Worm (Caenorhabditis elegans) whole organism, L4 larva: ENCODE results near the gene ncx-3.

Experiments used
- F26F4.8 ChIP-seq: fragments of 200-800 bp; sonication (Bioruptor generic); conservative IDR thresholded peaks from 2 replicates; pipeline ENCODE4 v1.3.6; 2022; ENCODE audit warnings: missing genetic modification characterization, missing compliant biosample characterization
- F37D6.2 ChIP-seq: sonication (generic microtip); optimal IDR thresholded peaks from 2 replicates; lab custom pipeline; 2016; ENCODE audit warnings: mild to moderate bottlenecking, missing genetic modification characterization, missing compliant biosample characterization
- F49E8.2 ChIP-seq: sonication (generic microtip); optimal IDR thresholded peaks from 2 replicates; lab custom pipeline; 2016; ENCODE audit warnings: missing compliant biosample characterization, mild to moderate bottlenecking, missing genetic modification characterization, borderline replicate concordance
- T20F7.1 ChIP-seq: fragments of 200-800 bp; sonication (Bioruptor generic); optimal IDR thresholded peaks from 2 replicates; lab custom pipeline; 2018; ENCODE audit warnings: mild to moderate bottlenecking, missing genetic modification characterization, missing compliant biosample characterization
- Y48G9A.11 ChIP-seq: fragments of 200-800 bp; sonication (Bioruptor generic); IDR thresholded peaks from 2 replicates; pipeline ENCODE4 v1.3.6; 2022; ENCODE audit warnings: missing genetic modification reagents, missing genetic modification characterization, missing compliant biosample characterization
- Y75B8A.6 ChIP-seq: fragments of 200-800 bp; sonication (Bioruptor generic); IDR thresholded peaks from 2 replicates; pipeline ENCODE4 v1.3.6; 2022; ENCODE audit warnings: missing genetic modification reagents, missing genetic modification characterization, missing compliant biosample characterization
- aha-1 ChIP-seq: fragments of 150-350 bp; peaks from one replicate; lab custom pipeline; 2014; ENCODE audit warnings: missing biosample characterization, missing genetic modification characterization
- arid-1 ChIP-seq: fragments of 200-800 bp; sonication (Bioruptor generic); conservative IDR thresholded peaks from 2 replicates; pipeline ENCODE4 v1.3.6; 2022; ENCODE audit warnings: missing genetic modification reagents, missing genetic modification characterization, missing compliant biosample characterization
- ceh-28 ChIP-seq: fragments of 150-350 bp; optimal IDR thresholded peaks from 2 replicates; lab custom pipeline; 2014; ENCODE audit warnings: missing biosample characterization, missing genetic modification reagents, missing genetic modification characterization
- ces-1 ChIP-seq: fragments of 150-350 bp; sonication (generic microtip); optimal IDR thresholded peaks from 4 replicates; lab custom pipeline; 2014; ENCODE audit warnings: missing biosample characterization, missing genetic modification reagents, missing genetic modification characterization
- daf-16 ChIP-seq, 3 experiments: sonication (generic microtip); optimal IDR thresholded peaks; 2 replicates each; lab custom pipeline; 2016 to 2017; ENCODE audit warnings: missing genetic modification characterization in 3 of 3, missing genetic modification reagents in 3 of 3, mild to moderate bottlenecking in 2 of 3, missing compliant biosample characterization in 2 of 3, missing biosample characterization in 1 of 3, moderate library complexity in 1 of 3
- daf-8 ChIP-seq: fragments of 200-800 bp; sonication (Bioruptor generic); IDR thresholded peaks from 2 replicates; pipeline ENCODE4 v1.3.6; 2022; ENCODE audit warnings: missing genetic modification characterization, missing compliant biosample characterization
- dmd-6 ChIP-seq: fragments of 200-800 bp; sonication (Bioruptor generic); IDR thresholded peaks from 2 replicates; pipeline ENCODE4 v1.3.6; 2022; ENCODE audit warnings: missing genetic modification reagents, missing genetic modification characterization, missing compliant biosample characterization
- dpl-1 ChIP-seq: fragments of 150-350 bp; optimal IDR thresholded peaks from 2 replicates; lab custom pipeline; 2014; ENCODE audit warnings: missing biosample characterization, missing genetic modification reagents, missing genetic modification characterization
- egl-43 ChIP-seq: fragments of 200-800 bp; sonication (Bioruptor generic); IDR thresholded peaks from 2 replicates; pipeline ENCODE4 v1.3.6; 2022; ENCODE audit warnings: missing genetic modification reagents, missing genetic modification characterization, missing compliant biosample characterization
- hif-1 ChIP-seq, 2 experiments: sonication (generic microtip); optimal IDR thresholded peaks; 2 replicates each; lab custom pipeline; 2016 to 2017; ENCODE audit warnings: missing compliant biosample characterization in 2 of 2, missing genetic modification characterization in 2 of 2, missing genetic modification reagents in 2 of 2, missing genotype in 2 of 2, mild to moderate bottlenecking in 1 of 2
- hlh-11 ChIP-seq: fragments of 200-800 bp; sonication (Bioruptor generic); optimal IDR thresholded peaks from 2 replicates; lab custom pipeline; 2018; ENCODE audit warnings: mild to moderate bottlenecking, missing genetic modification characterization, missing compliant biosample characterization
- hlh-30 ChIP-seq: sonication (generic microtip); optimal IDR thresholded peaks from 2 replicates; lab custom pipeline; 2017; ENCODE audit warnings: antibody characterized with exemption, mild to moderate bottlenecking, missing genetic modification characterization, missing compliant biosample characterization; ENCODE audit not compliant: insufficient read depth
- hmg-1.1 ChIP-seq: fragments of 200-800 bp; sonication (Bioruptor generic); IDR thresholded peaks from 2 replicates; pipeline ENCODE4 v1.3.6; 2022; ENCODE audit warnings: missing genetic modification reagents, missing genetic modification characterization, missing compliant biosample characterization
- lin-13 ChIP-seq: fragments of 150-350 bp; optimal IDR thresholded peaks from 2 replicates; lab custom pipeline; 2014; ENCODE audit warnings: missing biosample characterization, missing genetic modification reagents, missing genetic modification characterization
- lin-15B ChIP-seq: fragments of 150-350 bp; sonication (generic microtip); optimal IDR thresholded peaks from 3 replicates; lab custom pipeline; 2014; ENCODE audit warnings: missing biosample characterization, missing genetic modification characterization
- lsy-2 ChIP-seq, 2 experiments: fragments of 150-350 bp in 1 of 2; sonication (generic microtip) in 1 of 2; optimal IDR thresholded peaks; 2 replicates each; lab custom pipeline; 2014 to 2017; ENCODE audit warnings: missing biosample characterization in 2 of 2, missing genetic modification characterization in 2 of 2
- madf-9 ChIP-seq: fragments of 200-800 bp; sonication (Bioruptor generic); conservative IDR thresholded peaks from 2 replicates; pipeline ENCODE4 v1.3.6; 2022; ENCODE audit warnings: missing genetic modification reagents, missing genetic modification characterization, missing compliant biosample characterization
- mdl-1 ChIP-seq, 2 experiments: fragments of 150-350 bp in 1 of 2; sonication (generic microtip) in 1 of 2; optimal IDR thresholded peaks; 2 replicates each; lab custom pipeline; 2014 to 2017; ENCODE audit warnings: missing biosample characterization in 2 of 2, missing genetic modification characterization in 2 of 2
- mes-2 ChIP-seq: sonication (generic microtip); optimal IDR thresholded peaks from 2 replicates; lab custom pipeline; 2016; ENCODE audit warnings: missing genotype, mild to moderate bottlenecking, missing genetic modification characterization, missing compliant biosample characterization; ENCODE audit not compliant: poor library complexity, severe bottlenecking
- nhr-111 ChIP-seq: fragments of 200-800 bp; sonication (Bioruptor generic); optimal IDR thresholded peaks from 2 replicates; lab custom pipeline; 2018; ENCODE audit warnings: mild to moderate bottlenecking, missing genetic modification characterization, missing compliant biosample characterization
- nhr-25 ChIP-seq: sonication (generic microtip); optimal IDR thresholded peaks from 2 replicates; lab custom pipeline; 2017; ENCODE audit warnings: missing genetic modification characterization, mild to moderate bottlenecking, missing compliant biosample characterization, antibody characterized with exemption, moderate library complexity, borderline replicate concordance; ENCODE audit not compliant: insufficient read depth
- nhr-28 ChIP-seq: fragments of 150-350 bp; optimal IDR thresholded peaks from 2 replicates; lab custom pipeline; 2014; ENCODE audit warnings: missing biosample characterization, missing genetic modification characterization
- pha-4 ChIP-seq, 2 experiments: fragments of 150-350 bp in 1 of 2; fragments of 200-800 bp in 1 of 2; sonication (Bioruptor generic) in 1 of 2; IDR thresholded peaks in 1 of 2; optimal IDR thresholded peaks in 1 of 2; 2 replicates each; pipeline versions ENCODE4 v1.3.6 to Lab custom; 2014 to 2022; ENCODE audit warnings: missing genetic modification characterization in 2 of 2, missing genetic modification reagents in 2 of 2, missing biosample characterization in 1 of 2, missing compliant biosample characterization in 1 of 2
- php-3 ChIP-seq: fragments of 200-800 bp; sonication (Bioruptor generic); IDR thresholded peaks from 2 replicates; pipeline ENCODE4 v1.3.6; 2022; ENCODE audit warnings: missing genetic modification reagents, missing genetic modification characterization, missing compliant biosample characterization
- pqm-1 ChIP-seq: sonication (generic microtip); optimal IDR thresholded peaks from 2 replicates; lab custom pipeline; 2017; ENCODE audit warnings: missing biosample characterization, missing genetic modification characterization
- set-16 ChIP-seq: fragments of 200-800 bp; sonication (Bioruptor generic); IDR thresholded peaks from 2 replicates; pipeline ENCODE4 v1.3.6; 2022; ENCODE audit warnings: missing genetic modification reagents, missing genetic modification characterization, missing compliant biosample characterization
- snpc-4 ChIP-seq: fragments of 150-350 bp; optimal IDR thresholded peaks from 2 replicates; lab custom pipeline; 2014; ENCODE audit warnings: missing biosample characterization, missing genetic modification characterization
- spr-1 ChIP-seq: sonication (generic microtip); optimal IDR thresholded peaks from 2 replicates; lab custom pipeline; 2016; ENCODE audit warnings: mild to moderate bottlenecking, missing genetic modification characterization, missing compliant biosample characterization
- unc-130 ChIP-seq: sonication (generic microtip); optimal IDR thresholded peaks from 2 replicates; lab custom pipeline; 2016; ENCODE audit warnings: missing genetic modification reagents, missing genetic modification characterization, missing compliant biosample characterization
- unc-39 ChIP-seq: sonication (generic microtip); optimal IDR thresholded peaks from 2 replicates; lab custom pipeline; 2017; ENCODE audit warnings: missing biosample characterization, missing genetic modification characterization
- unc-62 ChIP-seq, 3 experiments: fragments of 150-350 bp in 1 of 3; sonication (generic microtip); optimal IDR thresholded peaks in 2 of 3; peaks in 1 of 3; 1 replicate in 1 of 3; 2 replicates in 2 of 3; lab custom pipeline; 2014 to 2017; ENCODE audit warnings: missing biosample characterization in 3 of 3, missing genetic modification characterization in 3 of 3, missing genetic modification reagents in 3 of 3, missing genotype in 1 of 3
- vab-7 ChIP-seq: fragments of 200-800 bp; sonication (Bioruptor generic); IDR thresholded peaks from 2 replicates; pipeline ENCODE4 v1.3.6; 2022; ENCODE audit warnings: missing genetic modification reagents, missing genetic modification characterization, missing compliant biosample characterization

ncx-3 gene

ce11 chrIV:10714594-10714993 lies 1.9 kb upstream of the ncx-3 start:
- TF ChIP-seq nhr-111 (no peak), unc-62 (GFP tag; optimal IDR thresholded peaks at IDR 0.05 in 1 of 2; lab: Kevin White, UChicago) (peak in 1 of 2 experiments; percentile 10), unc-62 (tag; optimal IDR thresholded peaks at IDR 0.05; lab: Kevin White, UChicago) (no peak), nhr-28 (tag; lab: Kevin White, UChicago) (peak; percentile 40)

- no peak for TF ChIP-seq Y75B8A.6
- TF ChIP-seq php-3, result no peak
- no peak for TF ChIP-seq vab-7 (GFP tag; lab: Robert Waterston, UW)
- TF ChIP-seq madf-9, result no peak
- TF ChIP-seq, all 104 proteins: peak for 0
These were observed 1.6 kb downstream of the ncx-3 start for ce11 chrIV:10718075-10718474.

- TF ChIP-seq hif-1 (tag; optimal IDR thresholded peaks at IDR 0.05; lab: Kevin White, UChicago) (no peak), daf-8 (GFP tag; lab: Robert Waterston, UW) (no peak), egl-43 (GFP tag; lab: Robert Waterston, UW) (no peak)
- TF ChIP-seq, all 104 proteins: peak for 0
These were observed 2.4 kb downstream of the ncx-3 start for ce11 chrIV:10718865-10719264.

- TF ChIP-seq pqm-1 (tag; lab: Kevin White, UChicago) (no peak), F49E8.2 (no peak), set-16 (GFP tag; lab: Robert Waterston, UW) (no peak), unc-62 (GFP tag; optimal IDR thresholded peaks at IDR 0.05 in 1 of 2; lab: Kevin White, UChicago) (peak in 1 of 2 experiments; percentile 79), unc-62 (tag; optimal IDR thresholded peaks at IDR 0.05; lab: Kevin White, UChicago) (no peak)
These were observed 11.3 kb downstream of the ncx-3 start, which contains the start of gene ZC168.2 for ce11 chrIV:10727734-10728133. Gene ZC168.2 (plus strand): TSS chrIV:10728034.

ce11 chrIV:10734527-10735436 lies 18.3 kb downstream of the ncx-3 start, which contains the start of the genes orc-5 and cyb-1:
Gene orc-5 (minus strand): TSS chrIV:10734588.
Gene cyb-1 (plus strand): TSS chrIV:10735216.
- peak; percentile 0 for TF ChIP-seq unc-130 (GFP tag; lab: Kevin White, UChicago)
- no peak for TF ChIP-seq nhr-25 (tag; lab: Kevin White, UChicago)
- peak; percentile 51 for TF ChIP-seq hmg-1.1 (GFP tag; lab: Robert Waterston, UW)
- no peak for TF ChIP-seq daf-16 (GFP tag; optimal IDR thresholded peaks at IDR 0.05; lab: Kevin White, UChicago)
- peak; percentile 44 for TF ChIP-seq daf-16 (tag; optimal IDR thresholded peaks at IDR 0.05; lab: Kevin White, UChicago)
- peak in 1 of 2 experiments; percentile 85 for TF ChIP-seq lsy-2 (tag; optimal IDR thresholded peaks at IDR 0.05; lab: Kevin White, UChicago)
- TF ChIP-seq hlh-30 (tag; lab: Kevin White, UChicago), result peak; percentile 72
- peak; percentile 94 for TF ChIP-seq aha-1 (tag; lab: Kevin White, UChicago)
- peak in 1 of 2 experiments; percentile 8 for TF ChIP-seq mdl-1 (tag; optimal IDR thresholded peaks at IDR 0.05; lab: Kevin White, UChicago)
- no peak for TF ChIP-seq snpc-4 (tag; lab: Kevin White, UChicago)
- no peak for TF ChIP-seq ceh-28
- TF ChIP-seq unc-39, result no peak
- peak; percentile 87 for TF ChIP-seq mes-2 (tag; lab: Kevin White, UChicago)
- TF ChIP-seq ces-1 (GFP tag; lab: Kevin White, UChicago), result no peak
- TF ChIP-seq F37D6.2 (tag; lab: Kevin White, UChicago), result no peak
- no peak for TF ChIP-seq spr-1 (tag; lab: Kevin White, UChicago)
- TF ChIP-seq dmd-6 (GFP tag; lab: Robert Waterston, UW), result peak; percentile 22; the same call in 1 of the 2 replicates
- TF ChIP-seq F26F4.8 (GFP tag; lab: Robert Waterston, UW), result no peak
- TF ChIP-seq lin-15B, result peak; percentile 39
- TF ChIP-seq hlh-11 (tag; lab: Kevin White, UChicago), result peak; percentile 9
- peak; percentile 91 for TF ChIP-seq Y48G9A.11
- no peak for TF ChIP-seq arid-1 (GFP tag; lab: Robert Waterston, UW)
- TF ChIP-seq dpl-1 (GFP tag; lab: Kevin White, UChicago), result peak; percentile 96
- TF ChIP-seq lin-13 (GFP tag; lab: Kevin White, UChicago), result peak; percentile 21
- TF ChIP-seq Y75B8A.6, result no peak
- TF ChIP-seq unc-62 (GFP tag; optimal IDR thresholded peaks at IDR 0.05 in 1 of 2; lab: Kevin White, UChicago), result peak in 1 of 2 experiments; percentile 92
- TF ChIP-seq unc-62 (tag; optimal IDR thresholded peaks at IDR 0.05; lab: Kevin White, UChicago), result no peak
- TF ChIP-seq T20F7.1 (GFP tag; lab: Kevin White, UChicago), result peak; percentile 99
- no peak for TF ChIP-seq pha-4 (GFP tag; IDR thresholded peaks at IDR 0.05; lab: Robert Waterston, UW)
- no peak for TF ChIP-seq pha-4 (tag; optimal IDR thresholded peaks at IDR 0.05; lab: Kevin White, UChicago)
